Fruit fly (Drosophila melanogaster): ENCODE data around the gene Ccz1.
A peak's percentile ranks its signal among the peaks of the same experiment; 100 is the strongest.

Gene Ccz1

DNA sequence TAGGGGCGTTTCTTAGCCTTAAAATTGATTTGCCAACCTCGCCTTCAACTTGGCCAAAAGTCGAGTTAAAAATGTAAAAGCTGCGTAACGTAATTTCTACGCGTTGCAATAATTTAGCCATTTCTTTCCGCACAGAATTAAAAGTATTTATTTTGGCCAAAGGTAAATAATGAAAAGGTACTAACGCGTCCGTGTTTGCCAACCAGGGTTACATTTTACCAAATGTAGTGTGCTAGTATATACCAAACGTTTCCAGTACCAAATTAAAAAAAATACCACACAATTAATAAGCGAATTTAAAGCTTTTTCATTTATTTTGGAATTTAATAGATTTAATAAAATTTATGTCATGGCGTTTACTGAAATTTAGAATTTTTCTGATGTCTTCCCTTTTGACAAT lies at the start of gene Ccz1:
Gene Ccz1, minus strand, starts transcription at position 179 of the 400 bp plus-strand sequence.
- no peak for TF ChIP-seq noc (tag; optimal IDR thresholded peaks at IDR 0.05)

DNA sequence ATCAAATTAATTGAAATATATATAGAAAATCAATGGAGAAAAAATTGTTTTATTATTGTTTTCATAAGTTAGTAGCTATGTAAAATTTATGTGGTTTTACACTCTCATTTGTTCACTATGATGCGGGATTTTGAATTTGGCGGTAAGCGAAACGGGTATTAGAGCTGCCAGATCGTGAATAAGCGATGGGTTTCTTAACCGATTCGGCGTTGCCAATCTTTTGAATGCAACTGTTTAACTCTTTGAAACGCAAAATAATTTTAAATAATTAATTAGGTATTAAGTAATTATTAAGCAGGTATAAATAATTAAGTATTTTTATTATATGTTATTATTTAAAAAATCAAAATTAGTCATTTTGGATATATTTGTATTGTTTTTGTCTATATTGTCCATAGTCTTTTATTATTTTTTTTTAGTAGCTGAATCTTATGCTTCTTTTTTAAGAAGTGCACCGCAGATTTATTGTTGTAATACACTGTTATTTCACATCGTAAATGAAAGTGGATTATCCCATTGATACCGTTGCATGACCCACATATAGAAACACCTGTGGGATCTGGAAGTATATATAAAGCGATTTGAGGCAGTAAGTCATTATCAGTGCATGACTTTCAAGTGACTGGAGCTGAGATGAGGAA lies 48.5 kb upstream of the Ccz1 start, which contains the start of gene CG10853:
Gene CG10853, plus strand, starts transcription at position 591 of the 641 bp plus-strand sequence.
- no peak for TF ChIP-seq noc (tag; optimal IDR thresholded peaks at IDR 0.05)

DNA sequence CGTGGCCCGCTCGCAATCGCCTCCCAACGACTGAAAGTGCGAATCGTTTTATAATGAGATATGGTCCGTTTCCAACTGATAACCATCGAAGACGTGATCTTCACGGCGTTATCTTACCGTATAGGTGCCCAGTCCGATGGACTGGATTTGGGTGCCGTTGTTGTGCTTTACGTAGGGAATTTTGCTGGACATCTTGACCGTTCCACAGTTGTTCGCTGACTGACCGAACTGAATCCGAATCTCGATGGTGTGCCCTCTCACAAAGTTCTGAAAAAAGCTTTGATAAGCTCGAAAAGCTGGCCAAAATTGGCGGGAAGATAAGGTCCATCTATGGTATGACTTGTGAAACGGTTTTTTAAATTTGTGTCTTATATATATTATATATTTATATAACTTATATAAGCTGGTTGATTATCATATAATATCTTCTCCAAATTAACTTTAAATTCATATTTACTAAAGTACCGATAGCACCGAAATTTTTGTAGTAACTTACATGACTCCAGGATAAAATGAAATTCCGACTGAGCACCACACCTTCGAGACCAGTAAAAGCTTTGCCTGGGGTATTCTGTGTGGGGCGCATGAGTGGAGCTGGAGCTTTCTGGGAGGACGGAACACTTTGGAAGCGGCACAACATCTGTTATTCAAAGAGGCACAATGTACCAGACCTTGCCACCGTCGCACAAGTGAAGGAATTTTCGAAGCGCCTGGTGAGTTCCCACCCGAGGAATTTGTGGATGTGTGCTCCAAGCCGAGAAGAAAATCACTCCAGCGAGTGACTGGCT lies 43.5 kb upstream of the Ccz1 start, which contains the start of the genes CG10863 and CG14982:
Gene CG10863, minus strand, starts transcription at position 225 of the 788 bp plus-strand sequence.
Gene CG14982, plus strand, starts transcription at position 470 of the 788 bp plus-strand sequence.
- peak; percentile 80 for TF ChIP-seq noc (tag; optimal IDR thresholded peaks at IDR 0.05)

DNA sequence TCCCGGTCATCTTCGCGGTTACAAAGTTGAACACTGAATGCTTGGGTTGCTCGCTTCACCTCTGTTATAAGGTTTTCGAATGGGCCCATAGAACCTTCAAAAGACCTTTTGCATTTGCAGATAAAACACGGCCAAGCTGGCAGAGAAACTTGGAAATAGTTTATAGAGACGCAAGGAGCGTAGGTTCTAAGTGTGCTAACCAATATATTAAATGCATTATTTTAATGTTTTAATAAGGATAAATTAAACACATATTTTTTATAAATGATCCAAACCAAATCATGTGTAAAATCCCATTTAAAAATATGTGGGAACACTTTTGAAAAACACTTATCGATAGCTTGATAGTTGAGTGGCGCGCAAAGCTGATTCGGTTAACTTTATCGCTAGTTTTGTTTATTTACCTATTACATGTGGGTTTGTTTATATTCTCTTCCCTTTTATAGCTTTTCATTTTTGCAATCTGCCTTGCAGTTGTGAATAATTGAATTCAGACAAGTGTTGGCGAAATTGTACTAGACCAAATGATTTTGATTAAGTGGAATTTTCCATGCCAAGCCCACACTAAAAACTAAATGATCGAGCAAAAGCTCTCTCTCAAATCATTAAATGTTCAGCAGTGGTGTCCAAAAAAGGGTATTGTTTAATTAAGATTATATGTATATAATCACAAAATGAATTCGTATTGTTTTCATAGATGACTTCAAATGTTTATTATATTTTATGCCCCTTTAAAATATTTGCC lies 41.3 kb upstream of the Ccz1 start, which contains the start of gene CG12766:
Gene CG12766, minus strand, starts transcription at position 51 of the 745 bp plus-strand sequence.
- TF ChIP-seq noc (tag; optimal IDR thresholded peaks at IDR 0.05) = peak; percentile 77

DNA sequence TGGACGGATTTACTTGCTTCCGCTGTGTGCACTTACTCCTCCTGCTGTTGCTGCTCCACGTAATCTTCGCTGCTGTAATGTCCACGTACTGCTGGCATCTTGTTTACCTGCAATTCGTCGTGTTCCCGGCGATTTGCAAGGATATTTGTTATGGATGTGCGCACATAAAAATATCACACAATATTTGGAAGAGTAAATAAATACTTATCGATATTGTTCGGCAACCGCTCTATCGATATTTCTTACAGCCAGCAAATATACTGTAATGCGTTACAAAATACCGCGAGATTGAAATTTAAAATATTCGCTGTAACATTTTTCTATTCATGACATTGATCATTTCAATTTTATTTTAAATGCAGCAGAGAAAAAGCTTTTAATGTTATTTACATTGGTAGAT lies 38.9 kb upstream of the Ccz1 start, which contains the start of gene CG10866:
Gene CG10866, minus strand, starts transcription at position 187 of the 400 bp plus-strand sequence.
- TF ChIP-seq noc (tag; optimal IDR thresholded peaks at IDR 0.05) = no peak

DNA sequence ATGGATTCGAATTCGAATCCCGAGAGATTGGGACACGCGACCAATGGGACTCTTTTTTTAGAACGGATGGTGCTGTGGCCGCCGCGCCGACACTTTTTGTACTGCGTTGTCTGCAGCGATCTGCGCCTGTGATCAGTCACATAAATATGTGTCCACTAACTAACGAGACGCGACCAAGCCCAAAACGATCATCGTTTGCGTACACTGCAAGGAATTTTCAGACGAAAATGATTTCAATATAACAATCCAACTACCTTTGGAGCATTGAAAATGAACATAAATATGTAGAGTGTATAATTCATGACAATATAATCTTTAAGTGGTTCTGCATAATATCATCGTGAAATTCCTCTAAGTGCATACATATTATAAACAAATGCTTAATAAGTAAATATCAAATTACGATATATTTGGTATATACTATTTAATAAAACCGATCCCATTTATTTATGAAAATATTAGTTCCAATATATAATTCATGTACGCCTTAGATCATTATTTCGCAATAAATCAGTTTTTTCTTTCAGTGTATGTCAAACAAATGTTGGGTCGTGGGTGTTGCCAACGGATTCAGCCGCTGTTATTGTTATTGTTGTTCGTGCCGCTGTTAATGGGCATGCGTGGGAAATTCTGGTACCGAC lies 36.7 kb upstream of the Ccz1 start, which contains the start of gene Eip63F-1:
Gene Eip63F-1, minus strand, starts transcription at position 51 of the 641 bp plus-strand sequence.
- peak; percentile 81 for TF ChIP-seq noc (tag; optimal IDR thresholded peaks at IDR 0.05)

DNA sequence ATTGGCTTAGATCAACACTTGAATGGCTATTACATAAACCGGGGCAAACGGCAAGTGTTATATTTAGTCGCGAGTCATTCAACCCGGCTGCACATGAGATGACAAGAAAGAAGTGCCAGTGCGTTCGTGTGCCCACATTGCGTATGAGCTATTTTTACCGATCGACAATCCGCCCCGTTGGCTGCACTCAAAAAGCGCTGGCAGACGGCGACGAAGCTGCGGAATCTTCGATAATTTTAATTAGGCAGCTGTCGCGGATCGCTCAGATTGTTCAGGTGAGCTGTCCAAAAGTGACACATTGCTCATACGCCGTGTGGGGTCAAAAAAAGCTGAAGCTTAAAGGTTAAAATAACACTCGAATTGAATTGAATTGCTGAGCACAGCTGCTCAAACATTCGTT lies 35.2 kb upstream of the Ccz1 start:
- no peak for TF ChIP-seq noc (tag; optimal IDR thresholded peaks at IDR 0.05)

DNA sequence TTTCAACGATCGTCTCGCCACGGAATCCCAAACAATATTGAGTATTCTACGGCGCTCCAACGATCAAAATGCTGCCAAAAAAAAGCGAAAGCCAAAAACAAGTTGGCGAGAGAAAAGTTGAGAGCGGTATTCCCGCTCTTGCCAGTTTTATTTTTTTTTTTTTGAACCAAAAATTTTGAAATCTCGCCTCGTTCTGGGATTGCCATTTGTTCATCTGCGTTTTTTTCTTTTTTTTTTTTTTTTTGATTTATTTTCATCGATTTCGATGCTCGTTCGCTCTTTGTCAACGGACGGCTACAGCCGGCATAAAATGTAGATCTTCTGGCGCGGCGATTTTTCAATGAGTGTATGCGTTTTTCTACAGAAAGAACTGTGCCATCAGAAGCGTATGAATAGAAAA lies 34.6 kb upstream of the Ccz1 start:
- no peak for TF ChIP-seq noc (tag; optimal IDR thresholded peaks at IDR 0.05)

DNA sequence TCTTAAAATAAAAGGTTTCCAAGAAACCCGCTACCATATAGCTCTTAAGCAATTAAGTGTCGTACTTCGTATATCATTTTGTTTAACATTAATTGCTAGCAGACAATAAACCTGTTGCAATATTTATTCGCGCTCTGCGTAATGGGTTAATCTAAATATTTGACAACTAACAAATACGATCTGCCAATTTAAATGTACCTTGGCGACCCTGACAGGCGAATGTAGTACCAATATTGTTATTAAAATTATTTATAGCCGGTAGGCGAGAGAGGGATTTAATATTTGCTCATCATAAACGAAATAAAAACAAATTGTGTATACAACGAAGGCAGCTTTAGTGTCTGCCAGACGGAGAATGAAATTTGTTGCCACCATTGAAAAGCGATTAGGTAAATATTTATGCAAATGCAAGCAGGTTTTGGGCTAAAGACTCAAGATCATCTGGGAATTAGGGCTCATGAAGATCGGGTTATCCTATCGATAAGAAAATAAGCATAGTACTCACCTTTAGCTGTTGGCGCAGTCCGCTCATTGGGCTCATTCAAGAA lies 33.9 kb upstream of the Ccz1 start:
- peak; percentile 31 for TF ChIP-seq noc (tag; optimal IDR thresholded peaks at IDR 0.05)

DNA sequence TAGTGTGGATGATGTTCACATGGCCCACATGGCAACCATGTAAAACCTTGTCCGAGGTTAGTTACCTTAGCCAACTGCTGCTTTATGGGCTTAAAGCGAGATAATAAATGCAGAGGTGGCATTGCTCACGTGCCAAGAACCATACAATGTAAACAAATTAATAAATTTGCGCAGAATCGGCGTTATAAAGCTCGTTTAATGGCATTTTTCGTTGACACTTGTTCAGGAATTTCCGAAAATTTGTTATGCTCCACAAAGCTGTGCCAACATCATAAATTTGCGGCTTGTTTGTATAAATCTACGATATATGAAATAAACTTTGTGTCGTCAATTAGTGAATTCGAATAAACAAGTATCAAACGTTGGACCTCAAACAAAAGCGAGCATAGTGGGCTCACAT lies 32.8 kb upstream of the Ccz1 start:
- TF ChIP-seq noc (tag; optimal IDR thresholded peaks at IDR 0.05) = peak; percentile 23

DNA sequence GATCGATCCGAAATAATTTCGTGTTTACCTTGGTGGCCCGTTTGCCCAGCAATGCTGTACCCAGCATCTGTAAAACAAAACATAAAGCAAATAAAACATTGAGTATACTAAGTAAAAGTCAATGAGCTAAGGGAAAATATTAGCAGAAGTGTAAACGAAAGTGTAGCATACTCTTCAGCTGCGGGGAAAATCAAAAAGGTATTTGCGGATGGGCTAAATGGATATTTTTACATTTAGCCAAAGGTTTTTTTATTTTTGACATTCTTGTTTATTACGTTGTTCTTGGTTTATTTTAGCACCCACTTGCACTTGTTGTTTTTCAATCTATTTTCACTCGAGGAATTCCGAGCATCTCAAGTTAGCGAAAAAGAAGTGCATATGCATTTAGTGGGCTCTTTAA lies 32.0 kb upstream of the Ccz1 start:
- TF ChIP-seq noc (tag; optimal IDR thresholded peaks at IDR 0.05) = no peak

DNA sequence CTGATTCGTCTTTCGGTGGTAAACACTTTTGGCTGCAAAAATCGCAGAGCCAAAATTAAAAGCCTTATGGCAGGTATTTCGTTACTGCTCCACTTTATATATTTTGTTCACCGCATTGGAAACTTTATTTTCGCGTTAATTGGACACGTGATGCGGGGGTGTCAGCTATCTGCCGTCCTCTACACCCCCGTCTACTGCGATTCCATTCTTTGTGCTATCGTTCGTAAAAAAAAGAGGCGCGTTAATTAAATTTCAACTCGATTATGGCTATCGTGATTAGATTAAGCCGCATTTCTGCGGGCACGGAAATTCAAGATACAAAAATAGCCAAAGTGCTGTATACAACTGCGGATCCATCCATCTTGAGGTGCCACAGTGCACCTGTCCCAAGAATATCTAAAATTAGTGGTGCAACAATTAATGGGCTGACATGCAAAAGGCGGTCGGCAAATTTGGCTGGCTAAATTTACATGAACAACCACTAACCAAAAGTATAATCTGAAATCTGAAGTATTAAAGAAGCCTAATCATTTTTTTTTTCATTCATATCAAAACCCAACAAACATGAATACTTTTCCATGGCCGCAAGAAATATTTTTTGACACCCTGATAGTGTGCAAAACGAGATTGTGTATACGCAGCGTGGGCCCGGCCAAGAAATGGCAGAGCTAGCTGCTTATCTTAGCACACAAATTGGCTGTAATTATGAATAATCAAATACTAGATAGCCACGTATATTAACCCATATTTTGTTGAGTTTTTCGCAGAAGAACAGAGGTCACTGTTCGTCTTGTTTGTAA lies 31.2 kb upstream of the Ccz1 start:
- peak; percentile 6 for TF ChIP-seq noc (tag; optimal IDR thresholded peaks at IDR 0.05)

DNA sequence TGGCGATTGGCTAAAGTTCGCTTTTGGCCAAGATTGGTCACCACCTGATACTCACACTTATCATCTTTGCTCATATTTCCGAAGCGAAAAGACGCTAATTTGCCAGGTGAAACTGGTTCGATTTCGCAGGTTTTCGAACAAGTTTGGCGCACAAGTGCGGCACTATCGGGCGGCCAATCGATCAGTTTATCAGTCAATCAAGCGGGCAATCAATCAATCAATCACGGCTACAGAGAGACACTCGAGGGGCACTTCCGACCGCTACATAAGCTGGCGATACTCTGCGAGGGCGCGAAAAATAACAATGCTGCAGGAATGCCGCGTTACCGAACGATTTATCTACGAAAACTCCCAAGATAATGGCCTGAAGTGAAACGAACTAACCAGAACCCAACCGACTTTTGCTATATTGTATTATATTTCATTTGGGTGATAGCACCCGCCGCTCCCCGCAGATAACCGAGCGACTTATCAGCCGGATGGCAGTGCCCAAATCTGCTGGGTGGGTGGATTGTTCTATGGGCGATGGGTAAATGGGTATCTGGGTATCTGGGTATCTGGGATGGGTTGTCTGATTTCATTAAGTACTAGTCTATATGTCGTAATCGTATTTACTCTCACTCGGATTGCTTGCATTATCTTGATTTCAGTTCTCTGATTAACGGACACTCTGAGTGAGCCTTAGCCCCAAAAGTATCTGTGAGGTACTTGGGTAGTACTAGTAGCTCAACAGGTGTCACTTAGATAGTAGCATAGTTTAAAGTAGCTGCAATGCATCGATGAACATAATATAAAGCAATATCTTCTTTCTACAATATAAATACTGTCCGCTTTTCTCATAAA lies 30.2 kb upstream of the Ccz1 start:
- TF ChIP-seq noc (tag; optimal IDR thresholded peaks at IDR 0.05) = peak; percentile 62
